Comparison of ENCODE assay signal across 3 fruit fly cellular contexts in genomic region chr3R:14706860-14707259, dm6.
TF ChIP-seq lines count a peak whose summit lies in the region.

No protein-coding gene starts in this region.

TF ChIP-seq in whole organism, embryonic, 481 proteins besides CTCF, POLR2A, EP300 and RAD21 (continued from another document and continues in another):
- TF ChIP-seq CG13424 (tag; optimal IDR thresholded peaks at IDR 0.05; lab: Kevin White, UChicago) (peak; percentile 28), ATbp (GFP tag; optimal IDR thresholded peaks at IDR 0.05; lab: Kevin White, UChicago) (no peak), al (GFP tag; IDR thresholded peaks at IDR 0.05; lab: Robert Waterston, UW) (peak; percentile 74), CG42726 (GFP tag; IDR thresholded peaks at IDR 0.05; lab: Robert Waterston, UW; ENCODE audit: partially characterized antibody) (peak; percentile 45; the same call in 1 of the 2 replicates), nau (GFP tag; optimal IDR thresholded peaks at IDR 0.05; lab: Kevin White, UChicago) (no peak), Dip3 (GFP tag; optimal IDR thresholded peaks at IDR 0.05; lab: Kevin White, UChicago) (peak; percentile 59), CG31365 (tag; optimal IDR thresholded peaks at IDR 0.05; lab: Kevin White, UChicago) (no peak), gsb (GFP tag; IDR thresholded peaks at IDR 0.05; lab: Robert Waterston, UW) (peak; percentile 65), zen2 (GFP tag; IDR thresholded peaks at IDR 0.05; lab: Robert Waterston, UW; ENCODE audit: partially characterized antibody) (no peak), Jarid2 (GFP tag; optimal IDR thresholded peaks at IDR 0.05; lab: Kevin White, UChicago) (no peak), pho (GFP tag; optimal IDR thresholded peaks at IDR 0.05; lab: Kevin White, UChicago) (peak; percentile 33), hkb (optimal IDR thresholded peaks at IDR 0.05; lab: Kevin White, UChicago) (no peak), hkb (GFP tag; IDR thresholded peaks at IDR 0.05; lab: Robert Waterston, UW) (peak; percentile 57; the same call in 1 of the 2 replicates), Lhr (GFP tag; optimal IDR thresholded peaks at IDR 0.05; lab: Kevin White, UChicago) (no peak), gfzf (GFP tag; optimal IDR thresholded peaks at IDR 0.05; lab: Kevin White, UChicago) (no peak), NK7.1 (GFP tag; optimal IDR thresholded peaks at IDR 0.05; lab: Kevin White, UChicago) (peak; percentile 46), CG15479 (GFP tag; optimal IDR thresholded peaks at IDR 0.05; lab: Kevin White, UChicago) (no peak), sr (GFP tag; IDR thresholded peaks at IDR 0.05; lab: Robert Waterston, UW) (peak; percentile 39; the same call in 1 of the 3 replicates), mirr (GFP tag; optimal IDR thresholded peaks at IDR 0.05; lab: Kevin White, UChicago) (no peak), pnt (GFP tag; optimal IDR thresholded peaks at IDR 0.05; lab: Kevin White, UChicago) (peak; percentile 23), slbo (GFP tag; IDR thresholded peaks at IDR 0.05; lab: Robert Waterston, UW) (peak; percentile 83), bab2 (GFP tag; optimal IDR thresholded peaks at IDR 0.05; lab: Kevin White, UChicago) (peak; percentile 43), sob (GFP tag; IDR thresholded peaks at IDR 0.05; lab: Robert Waterston, UW) (peak; percentile 72), CG16863 (GFP tag; optimal IDR thresholded peaks at IDR 0.05; lab: Kevin White, UChicago) (peak; percentile 26), zf30C (GFP tag; optimal IDR thresholded peaks at IDR 0.05; lab: Kevin White, UChicago) (no peak), Mad (GFP tag; optimal IDR thresholded peaks at IDR 0.05; lab: Kevin White, UChicago) (peak; percentile 5), dmrt11E (tag; optimal IDR thresholded peaks at IDR 0.05; lab: Kevin White, UChicago) (no peak), cad (GFP tag; optimal IDR thresholded peaks at IDR 0.05; lab: Kevin White, UChicago) (no peak), CG2678 (tag; optimal IDR thresholded peaks at IDR 0.05; lab: Kevin White, UChicago) (peak; percentile 68), ttk (GFP tag; IDR thresholded peaks at IDR 0.05; lab: Robert Waterston, UW) (peak; percentile 77), kah (GFP tag; optimal IDR thresholded peaks at IDR 0.05; lab: Kevin White, UChicago) (no peak), CG6683 (GFP tag; optimal IDR thresholded peaks at IDR 0.05; lab: Kevin White, UChicago) (no peak), Fer3 (tag; optimal IDR thresholded peaks at IDR 0.05; lab: Kevin White, UChicago) (peak; percentile 56), ERR (GFP tag; optimal IDR thresholded peaks at IDR 0.05; lab: Kevin White, UChicago) (peak; percentile 8), Nf-YA (GFP tag; IDR thresholded peaks at IDR 0.05; lab: Robert Waterston, UW) (peak; percentile 52), Ets97D (GFP tag; optimal IDR thresholded peaks at IDR 0.05; lab: Kevin White, UChicago) (peak; percentile 8), Opbp (GFP tag; IDR thresholded peaks at IDR 0.05; lab: Robert Waterston, UW; ENCODE audit: partially characterized antibody) (no peak), lov (optimal IDR thresholded peaks at IDR 0.05; lab: Kevin White, UChicago) (no peak), lov (GFP tag; IDR thresholded peaks at IDR 0.05; lab: Robert Waterston, UW) (no peak), sd (tag; optimal IDR thresholded peaks at IDR 0.05; lab: Kevin White, UChicago) (peak; percentile 89), CG5953 (GFP tag; IDR thresholded peaks at IDR 0.05; lab: Robert Waterston, UW) (peak; percentile 73), CG1024 (GFP tag; IDR thresholded peaks at IDR 0.05; lab: Robert Waterston, UW) (no peak), schlank (tag; optimal IDR thresholded peaks at IDR 0.05; lab: Kevin White, UChicago) (peak; percentile 40), ftz-f1 (GFP tag; optimal IDR thresholded peaks at IDR 0.05; lab: Kevin White, UChicago) (no peak)

TF ChIP-seq in whole organism, prepupa, 60 proteins besides CTCF, POLR2A, EP300 and RAD21 (continued from another document):
- peak; percentile 40 for TF ChIP-seq Blimp-1 (GFP tag; optimal IDR thresholded peaks at IDR 0.05; lab: Kevin White, UChicago)
- peak; percentile 58 for TF ChIP-seq Smox (GFP tag; optimal IDR thresholded peaks at IDR 0.05; lab: Kevin White, UChicago)
- no peak for TF ChIP-seq spab (GFP tag; optimal IDR thresholded peaks at IDR 0.05; lab: Kevin White, UChicago)
- peak; percentile 1 for TF ChIP-seq CG6276 (GFP tag; optimal IDR thresholded peaks at IDR 0.05; lab: Kevin White, UChicago)
- peak; percentile 59 for TF ChIP-seq net (GFP tag; optimal IDR thresholded peaks at IDR 0.05; lab: Kevin White, UChicago)
- peak in 1 of 2 experiments; percentile 28 for TF ChIP-seq salr (GFP tag; optimal IDR thresholded peaks at IDR 0.05; lab: Kevin White, UChicago)
- peak; percentile 71 for TF ChIP-seq acj6 (GFP tag; optimal IDR thresholded peaks at IDR 0.05; lab: Kevin White, UChicago)
- TF ChIP-seq CG3032 (tag; optimal IDR thresholded peaks at IDR 0.05; lab: Kevin White, UChicago): peak; percentile 10
- TF ChIP-seq Sox15 (GFP tag; optimal IDR thresholded peaks at IDR 0.05; lab: Kevin White, UChicago): peak; percentile 70
- peak; percentile 72 for TF ChIP-seq CG31627 (GFP tag; optimal IDR thresholded peaks at IDR 0.05; lab: Kevin White, UChicago)
- peak; percentile 2 to 25 for TF ChIP-seq ss (GFP tag; optimal IDR thresholded peaks at IDR 0.05; lab: Kevin White, UChicago)
- TF ChIP-seq Hr38 (GFP tag; optimal IDR thresholded peaks at IDR 0.05; lab: Kevin White, UChicago): no peak
- peak; percentile 64 for TF ChIP-seq Ets21C (GFP tag; optimal IDR thresholded peaks at IDR 0.05; lab: Kevin White, UChicago)
- peak; percentile 82 for TF ChIP-seq CG15336 (GFP tag; IDR thresholded peaks at IDR 0.05; lab: Robert Waterston, UW)
- TF ChIP-seq CG10669 (GFP tag; optimal IDR thresholded peaks at IDR 0.05; lab: Kevin White, UChicago): peak; percentile 23
- TF ChIP-seq Ets96B (tag; optimal IDR thresholded peaks at IDR 0.05; lab: Kevin White, UChicago): peak; percentile 1
- TF ChIP-seq Gug (GFP tag; IDR thresholded peaks at IDR 0.05; lab: Robert Waterston, UW): peak; percentile 53; the same call in 1 of the 2 replicates
- peak; percentile 74 for TF ChIP-seq CG3919 (GFP tag; optimal IDR thresholded peaks at IDR 0.05; lab: Kevin White, UChicago)
- peak; percentile 75 for TF ChIP-seq CG6792 (GFP tag; optimal IDR thresholded peaks at IDR 0.05; lab: Kevin White, UChicago)
- TF ChIP-seq dac (GFP tag; optimal IDR thresholded peaks at IDR 0.05; lab: Kevin White, UChicago): peak; percentile 51
- peak; percentile 77 for TF ChIP-seq pdm3 (GFP tag; optimal IDR thresholded peaks at IDR 0.05; lab: Kevin White, UChicago)
- peak; percentile 84 for TF ChIP-seq CG6163 (GFP tag; IDR thresholded peaks at IDR 0.05; lab: Robert Waterston, UW)
- peak; percentile 83 for TF ChIP-seq svp (GFP tag; lab: Kevin White, UChicago)
- peak; percentile 70 for TF ChIP-seq CG7368 (GFP tag; optimal IDR thresholded peaks at IDR 0.05; lab: Kevin White, UChicago)
- peak; percentile 19 for TF ChIP-seq CG11762 (GFP tag; optimal IDR thresholded peaks at IDR 0.05; lab: Kevin White, UChicago; ENCODE audit: insufficient read depth)
- TF ChIP-seq CG9139 (GFP tag; optimal IDR thresholded peaks at IDR 0.05; lab: Kevin White, UChicago): peak; percentile 17
- TF ChIP-seq topi (GFP tag; optimal IDR thresholded peaks at IDR 0.05; lab: Kevin White, UChicago): peak; percentile 65
- TF ChIP-seq Lpt (GFP tag; optimal IDR thresholded peaks at IDR 0.05; lab: Kevin White, UChicago): peak; percentile 12
- peak; percentile 49 for TF ChIP-seq Sox102F (GFP tag; optimal IDR thresholded peaks at IDR 0.05; lab: Kevin White, UChicago)
- TF ChIP-seq dsx (GFP tag; optimal IDR thresholded peaks at IDR 0.05; lab: Kevin White, UChicago; ENCODE audit: poor library complexity, severe bottlenecking): peak; percentile 13
- peak; percentile 46 for TF ChIP-seq CG4318 (GFP tag; optimal IDR thresholded peaks at IDR 0.05; lab: Kevin White, UChicago)
- no peak for TF ChIP-seq fd59A (GFP tag; optimal IDR thresholded peaks at IDR 0.05; lab: Kevin White, UChicago)
- peak; percentile 34 for TF ChIP-seq CG6808 (GFP tag; optimal IDR thresholded peaks at IDR 0.05; lab: Kevin White, UChicago)
- TF ChIP-seq CG16779 (tag; optimal IDR thresholded peaks at IDR 0.05; lab: Kevin White, UChicago): peak; percentile 4
- TF ChIP-seq CG32006 (GFP tag; optimal IDR thresholded peaks at IDR 0.05; lab: Kevin White, UChicago): peak; percentile 55
- TF ChIP-seq Met (GFP tag; optimal IDR thresholded peaks at IDR 0.05; lab: Kevin White, UChicago): peak; percentile 73
- TF ChIP-seq Eip93F (GFP tag; optimal IDR thresholded peaks at IDR 0.05; lab: Kevin White, UChicago): no peak
- TF ChIP-seq Eip78C (GFP tag; lab: Kevin White, UChicago): peak; percentile 93
TF ChIP-seq in whole organism, prepupa: peak in this region for 52.

TF ChIP-seq in whole organism, wandering third instar larva, 38 proteins besides CTCF, POLR2A, EP300 and RAD21 (continued from another document):
- TF ChIP-seq dmrt93B (GFP tag; optimal IDR thresholded peaks at IDR 0.05; lab: Kevin White, UChicago) (peak; percentile 9), Dif (GFP tag; optimal IDR thresholded peaks at IDR 0.05; lab: Kevin White, UChicago; ENCODE audit: partially characterized antibody) (no peak), tai (GFP tag; optimal IDR thresholded peaks at IDR 0.05; lab: Kevin White, UChicago) (no peak), usp (GFP tag; optimal IDR thresholded peaks at IDR 0.05; lab: Kevin White, UChicago) (no peak), woc (GFP tag; optimal IDR thresholded peaks at IDR 0.05; lab: Kevin White, UChicago) (peak; percentile 48), brk (GFP tag; optimal IDR thresholded peaks at IDR 0.05; lab: Kevin White, UChicago) (no peak), CG32264 (GFP tag; optimal IDR thresholded peaks at IDR 0.05; lab: Kevin White, UChicago) (no peak), Hr78 (GFP tag; optimal IDR thresholded peaks at IDR 0.05; lab: Kevin White, UChicago) (no peak), Abd-B (GFP tag; optimal IDR thresholded peaks at IDR 0.05; lab: Kevin White, UChicago) (no peak), sage (GFP tag; optimal IDR thresholded peaks at IDR 0.05; lab: Kevin White, UChicago) (no peak)
